Worm (Caenorhabditis elegans) whole organism, L2 larva: ENCODE results near the gene fbxa-78.

Source experiments
- Y55F3AM.14 ChIP-seq: fragments of 200-800 bp; sonication (Bioruptor generic); optimal IDR thresholded peaks from 2 replicates; lab custom pipeline; 2018; ENCODE audit warnings: mild to moderate bottlenecking, missing genetic modification characterization, missing compliant biosample characterization
- ZK546.5 ChIP-seq: sonication (generic microtip); optimal IDR thresholded peaks from 2 replicates; lab custom pipeline; 2017; ENCODE audit warnings: missing biosample characterization, missing genetic modification characterization
- alr-1 ChIP-seq: fragments of 150-350 bp; optimal IDR thresholded peaks from 2 replicates; lab custom pipeline; 2014; ENCODE audit warnings: missing biosample characterization, missing genetic modification characterization
- ama-1 ChIP-seq: fragments of 150-350 bp; optimal IDR thresholded peaks from 2 replicates; lab custom pipeline; 2018; ENCODE audit warnings: inconsistent platforms
- nhr-25 ChIP-seq: fragments of 150-350 bp; sonication (generic microtip); optimal IDR thresholded peaks from 3 replicates; lab custom pipeline; 2014; ENCODE audit warnings: missing biosample characterization, missing genetic modification characterization
- snpc-4 ChIP-seq: fragments of 150-350 bp; optimal IDR thresholded peaks from 2 replicates; lab custom pipeline; 2014; ENCODE audit warnings: missing biosample characterization, missing genetic modification characterization

ce11 chrIII:1238704-1239103, 19.6 kb downstream of the fbxa-78 start, which contains the start of gene fbxa-61:
- TF ChIP-seq alr-1 (tag; lab: Kevin White, UChicago), result no peak
- TF ChIP-seq Y55F3AM.14 (GFP tag; lab: Kevin White, UChicago), result no peak
- no peak for TF ChIP-seq snpc-4
- TF ChIP-seq ama-1 (lab: Kevin White, UChicago), result no peak
- TF ChIP-seq nhr-25 (tag; lab: Kevin White, UChicago), result no peak
- TF ChIP-seq ZK546.5, result no peak
